Worm (Caenorhabditis elegans): ENCODE measurements around the gene oig-8.

- TF ChIP-seq him-1 (tag; optimal IDR thresholded peaks at IDR 0.05) (no peak), dao-5 (tag; optimal IDR thresholded peaks at IDR 0.05) (no peak)
These were observed 23.6 kb downstream of the oig-8 start, which contains the start of gene F54H5.14 for ce11 chrII:6625302-6625701.
